Worm (Caenorhabditis elegans) whole organism, L4 larva: ENCODE results near the gene C08B6.18.

ENCODE experiments used
- F10B5.3 ChIP-seq: sonication (generic microtip); optimal IDR thresholded peaks from 2 replicates; lab custom pipeline; 2016; ENCODE audit warnings: mild to moderate bottlenecking, missing genetic modification characterization, missing compliant biosample characterization
- F49E8.2 ChIP-seq: sonication (generic microtip); optimal IDR thresholded peaks from 2 replicates; lab custom pipeline; 2016; ENCODE audit warnings: missing compliant biosample characterization, mild to moderate bottlenecking, missing genetic modification characterization, borderline replicate concordance
- T20F7.1 ChIP-seq: fragments of 200-800 bp; sonication (Bioruptor generic); optimal IDR thresholded peaks from 2 replicates; lab custom pipeline; 2018; ENCODE audit warnings: mild to moderate bottlenecking, missing genetic modification characterization, missing compliant biosample characterization
- lin-13 ChIP-seq: fragments of 150-350 bp; optimal IDR thresholded peaks from 2 replicates; lab custom pipeline; 2014; ENCODE audit warnings: missing biosample characterization, missing genetic modification reagents, missing genetic modification characterization
- pqm-1 ChIP-seq: sonication (generic microtip); optimal IDR thresholded peaks from 2 replicates; lab custom pipeline; 2017; ENCODE audit warnings: missing biosample characterization, missing genetic modification characterization
- set-16 ChIP-seq: fragments of 200-800 bp; sonication (Bioruptor generic); IDR thresholded peaks from 2 replicates; pipeline ENCODE4 v1.3.6; 2022; ENCODE audit warnings: missing genetic modification reagents, missing genetic modification characterization, missing compliant biosample characterization
- skn-1 ChIP-seq: fragments of 150-350 bp; optimal IDR thresholded peaks from 2 replicates; lab custom pipeline; 2014; ENCODE audit warnings: missing biosample characterization, missing genetic modification characterization
- unc-130 ChIP-seq: sonication (generic microtip); optimal IDR thresholded peaks from 2 replicates; lab custom pipeline; 2016; ENCODE audit warnings: missing genetic modification reagents, missing genetic modification characterization, missing compliant biosample characterization
- unc-62 ChIP-seq, 3 experiments: fragments of 150-350 bp in 1 of 3; sonication (generic microtip); optimal IDR thresholded peaks in 2 of 3; peaks in 1 of 3; 1 replicate in 1 of 3; 2 replicates in 2 of 3; lab custom pipeline; 2014 to 2017; ENCODE audit warnings: missing biosample characterization in 3 of 3, missing genetic modification characterization in 3 of 3, missing genetic modification reagents in 3 of 3, missing genotype in 1 of 3
- zag-1 ChIP-seq: fragments of 150-350 bp; optimal IDR thresholded peaks from 2 replicates; lab custom pipeline; 2014; ENCODE audit warnings: missing biosample characterization, missing genetic modification characterization
- zfp-2 ChIP-seq: sonication (generic microtip); optimal IDR thresholded peaks from 2 replicates; lab custom pipeline; 2016; ENCODE audit warnings: mild to moderate bottlenecking, missing genetic modification characterization, missing compliant biosample characterization

ce11 chrV:10168870-10169269, 34.9 kb upstream of the C08B6.18 start:
- TF ChIP-seq unc-130 (GFP tag; lab: Kevin White, UChicago): no peak
- TF ChIP-seq skn-1 (tag; lab: Kevin White, UChicago): no peak
- no peak for TF ChIP-seq set-16 (GFP tag; lab: Robert Waterston, UW)
- TF ChIP-seq T20F7.1 (GFP tag; lab: Kevin White, UChicago): no peak
- no peak for TF ChIP-seq F49E8.2
- TF ChIP-seq F10B5.3 (tag; lab: Kevin White, UChicago): no peak
- TF ChIP-seq pqm-1 (tag; lab: Kevin White, UChicago): no peak
- TF ChIP-seq lin-13 (GFP tag; lab: Kevin White, UChicago): peak; percentile 24
- no peak for TF ChIP-seq unc-62 (GFP tag; optimal IDR thresholded peaks at IDR 0.05 in 1 of 2; lab: Kevin White, UChicago)
- TF ChIP-seq unc-62 (tag; optimal IDR thresholded peaks at IDR 0.05; lab: Kevin White, UChicago): no peak
- no peak for TF ChIP-seq zfp-2 (tag; lab: Kevin White, UChicago)
- no peak for TF ChIP-seq zag-1 (tag; lab: Kevin White, UChicago)
